Worm (Caenorhabditis elegans): ENCODE measurements around the gene txdc-12.1.

txdc-12.1 gene

ce11 chrII:12261147-12261821, 21.1 kb downstream of the txdc-12.1 start (continued):
- TF ChIP-seq lag-1 (GFP tag; IDR thresholded peaks at IDR 0.05) = no peak

- TF ChIP-seq F39B2.1 (GFP tag; IDR thresholded peaks at IDR 0.05) = 0 out of 2 replicates have a peak, but pooled peaks have one; percentile 25
- no peak for TF ChIP-seq ZK185.1 (tag; optimal IDR thresholded peaks at IDR 0.05; ENCODE audit: poor library complexity, severe bottlenecking)
Measured at ce11 chrII:12262567-12262966, 22.4 kb downstream of the txdc-12.1 start.

- TF ChIP-seq rcor-1 (GFP tag; IDR thresholded peaks at IDR 0.05) (no peak), xnd-1 (tag; optimal IDR thresholded peaks at IDR 0.05) (no peak), snpc-1.1 (tag; optimal IDR thresholded peaks at IDR 0.05; ENCODE audit: insufficient read depth) (no peak), ceh-58 (GFP tag; IDR thresholded peaks at IDR 0.05) (no peak), egl-18 (GFP tag; IDR thresholded peaks at IDR 0.05) (no peak), ztf-6 (GFP tag; IDR thresholded peaks at IDR 0.05) (no peak), pbrm-1 (GFP tag; IDR thresholded peaks at IDR 0.05) (no peak), F37B4.10 (GFP tag; IDR thresholded peaks at IDR 0.05) (no peak), K12H6.12 (tag; optimal IDR thresholded peaks at IDR 0.05) (no peak), D2030.7 (GFP tag; IDR thresholded peaks at IDR 0.05) (no peak), zfh-2 (GFP tag; conservative IDR thresholded peaks at IDR 0.05) (no peak), ztf-18 (tag; optimal IDR thresholded peaks at IDR 0.05) (no peak)
Measured at ce11 chrII:12263971-12264554, 23.9 kb downstream of the txdc-12.1 start, which contains the start of gene faxc-1. Gene faxc-1 (plus strand): TSS chrII:12264192.

- TF ChIP-seq zfh-2 (GFP tag; conservative IDR thresholded peaks at IDR 0.05) (peak; percentile 66), lag-1 (GFP tag; IDR thresholded peaks at IDR 0.05) (no peak), ccch-3 (GFP tag; optimal IDR thresholded peaks at IDR 0.05) (no peak)
Measured at ce11 chrII:12264847-12265246, 24.7 kb downstream of the txdc-12.1 start.

ce11 chrII:12266145-12266544, 26.0 kb downstream of the txdc-12.1 start, which contains the start of gene tric-1B.1:
Gene tric-1B.1 (minus strand): TSS chrII:12266245.
- TF ChIP-seq hmg-1.2 (GFP tag; IDR thresholded peaks at IDR 0.05) (no peak), lsl-1 (GFP tag; optimal IDR thresholded peaks at IDR 0.05) (no peak), snpc-4 (GFP tag; optimal IDR thresholded peaks at IDR 0.05) (no peak), snpc-4 (tag; optimal IDR thresholded peaks at IDR 0.05) (no peak), Y53G8AR.9 (GFP tag; conservative IDR thresholded peaks at IDR 0.05) (no peak)

ce11 chrII:12266797-12267196, 26.6 kb downstream of the txdc-12.1 start:
- TF ChIP-seq snpc-3.4 (tag; optimal IDR thresholded peaks at IDR 0.05) (no peak), ceh-79 (tag; optimal IDR thresholded peaks at IDR 0.05) (no peak), F23B12.7 (tag; optimal IDR thresholded peaks at IDR 0.05; ENCODE audit: insufficient read depth) (no peak), dpl-1 (GFP tag; optimal IDR thresholded peaks at IDR 0.05) (no peak), ztf-26 (tag; optimal IDR thresholded peaks at IDR 0.05) (no peak), egl-44 (GFP tag; IDR thresholded peaks at IDR 0.05) (no peak), ceh-100 (GFP tag; IDR thresholded peaks at IDR 0.05) (no peak), athp-1 (tag; optimal IDR thresholded peaks at IDR 0.05) (no peak), ztf-18 (tag; optimal IDR thresholded peaks at IDR 0.05) (no peak), nhr-179 (tag; optimal IDR thresholded peaks at IDR 0.05) (no peak), chd-7 (tag; optimal IDR thresholded peaks at IDR 0.05) (no peak), him-1 (tag; optimal IDR thresholded peaks at IDR 0.05) (no peak)
